Worm (Caenorhabditis elegans): ENCODE data around the gene tag-276.

The tag-276 gene

ce11 chrII:12284045-12284444, 35.1 kb upstream of the tag-276 start:
- TF ChIP-seq hlh-12 (tag; optimal IDR thresholded peaks at IDR 0.05) (no peak), mcd-1 (GFP tag; IDR thresholded peaks at IDR 0.05) (peak; percentile 54), madf-8 (GFP tag; conservative IDR thresholded peaks at IDR 0.05) (peak; percentile 94), somi-1 (GFP tag; optimal IDR thresholded peaks at IDR 0.05) (no peak), ZK185.1 (tag; optimal IDR thresholded peaks at IDR 0.05; ENCODE audit: poor library complexity, severe bottlenecking) (no peak), F10E7.11 (tag; optimal IDR thresholded peaks at IDR 0.05) (no peak), madf-6 (GFP tag; IDR thresholded peaks at IDR 0.05) (peak; percentile 97), dpl-1 (GFP tag; optimal IDR thresholded peaks at IDR 0.05) (peak; percentile 81), D2030.7 (GFP tag; IDR thresholded peaks at IDR 0.05) (peak; percentile 92), lag-1 (GFP tag; IDR thresholded peaks at IDR 0.05) (no peak), B0019.2 (GFP tag; conservative IDR thresholded peaks at IDR 0.05) (peak; percentile 71), nhr-120 (GFP tag; IDR thresholded peaks at IDR 0.05) (no peak), Y53G8AR.9 (GFP tag; conservative IDR thresholded peaks at IDR 0.05) (peak; percentile 74; the same call in 1 of the 2 replicates), xnd-1 (tag; optimal IDR thresholded peaks at IDR 0.05) (peak; percentile 90), K12H6.12 (tag; optimal IDR thresholded peaks at IDR 0.05) (no peak), tlf-1 (GFP tag; optimal IDR thresholded peaks at IDR 0.05) (peak; percentile 66), T07F8.4 (tag; optimal IDR thresholded peaks at IDR 0.05) (no peak), ekl-4 (GFP tag; IDR thresholded peaks at IDR 0.05) (0 out of 2 replicates have a peak, but pooled peaks have one; percentile 29), snpc-1.3 (tag; optimal IDR thresholded peaks at IDR 0.05; ENCODE audit: insufficient read depth) (peak; percentile 33), lsl-1 (GFP tag; optimal IDR thresholded peaks at IDR 0.05) (peak; percentile 70), attf-3 (GFP tag; conservative IDR thresholded peaks at IDR 0.05) (peak; percentile 80), Y95B8A.8 (GFP tag; IDR thresholded peaks at IDR 0.05) (peak; percentile 63; the same call in 1 of the 2 replicates), unc-130 (GFP tag; optimal IDR thresholded peaks at IDR 0.05) (peak; percentile 57), tbp1 (GFP tag; optimal IDR thresholded peaks at IDR 0.05) (peak; percentile 36), F49E8.2 (tag; optimal IDR thresholded peaks at IDR 0.05; ENCODE audit: insufficient read depth) (peak; percentile 27), rcor-1 (GFP tag; IDR thresholded peaks at IDR 0.05) (0 out of 2 replicates have a peak, but pooled peaks have one; percentile 38), ceh-91 (GFP tag; IDR thresholded peaks at IDR 0.05) (peak; percentile 94), efl-1 (GFP tag; optimal IDR thresholded peaks at IDR 0.05) (peak; percentile 96), zfh-2 (GFP tag; conservative IDR thresholded peaks at IDR 0.05) (no peak), ets-4 (GFP tag; optimal IDR thresholded peaks at IDR 0.05) (no peak), ztf-3 (GFP tag; optimal IDR thresholded peaks at IDR 0.05) (no peak), snpc-3.4 (tag; optimal IDR thresholded peaks at IDR 0.05) (peak; percentile 57), Y79H2A.3 (GFP tag; conservative IDR thresholded peaks at IDR 0.05) (peak; percentile 71; the same call in 1 of the 2 replicates), ztf-18 (tag; optimal IDR thresholded peaks at IDR 0.05) (no peak), lin-54 (GFP tag; optimal IDR thresholded peaks at IDR 0.05) (peak; percentile 88), B0336.3 (GFP tag; IDR thresholded peaks at IDR 0.05) (peak; percentile 72), F23B12.7 (tag; optimal IDR thresholded peaks at IDR 0.05; ENCODE audit: insufficient read depth) (no peak), F33H1.4 (GFP tag; IDR thresholded peaks at IDR 0.05) (peak; percentile 95), ceh-100 (GFP tag; IDR thresholded peaks at IDR 0.05) (0 out of 2 replicates have a peak, but pooled peaks have one; percentile 24), hsf-1 (GFP tag; IDR thresholded peaks at IDR 0.05) (peak; percentile 77), lin-35 (GFP tag; optimal IDR thresholded peaks at IDR 0.05) (peak in 1 of 3 experiments; percentile 68)

Data from whole organism, young adult.